Fruit fly (Drosophila melanogaster): ENCODE data around the gene Kul.

The Kul gene

dm6 chr3R:29749304-29750066 lies 23.9 kb downstream of the Kul start (continued):
- TF ChIP-seq E2f1 (GFP tag; IDR thresholded peaks at IDR 0.05) = no peak
- TF ChIP-seq trh (GFP tag; optimal IDR thresholded peaks at IDR 0.05) = no peak
- TF ChIP-seq CG34224 (GFP tag; IDR thresholded peaks at IDR 0.05; ENCODE audit: partially characterized antibody) = no peak
- TF ChIP-seq CG11504 (tag; optimal IDR thresholded peaks at IDR 0.05) = no peak
- no peak for TF ChIP-seq lab (GFP tag; optimal IDR thresholded peaks at IDR 0.05)
- TF ChIP-seq Six4 (GFP tag; optimal IDR thresholded peaks at IDR 0.05) = no peak
- TF ChIP-seq luna (GFP tag; optimal IDR thresholded peaks at IDR 0.05) = no peak
- peak; percentile 18 for TF ChIP-seq scrt (GFP tag; optimal IDR thresholded peaks at IDR 0.05)
- TF ChIP-seq CG1603 (tag; optimal IDR thresholded peaks at IDR 0.05) = no peak
- no peak for TF ChIP-seq trem (tag; optimal IDR thresholded peaks at IDR 0.05)
- no peak for TF ChIP-seq slp2 (GFP tag; optimal IDR thresholded peaks at IDR 0.05)
- TF ChIP-seq MTF-1 (GFP tag; optimal IDR thresholded peaks at IDR 0.05; ENCODE audit: borderline replicate concordance) = no peak
- no peak for TF ChIP-seq jing (GFP tag; optimal IDR thresholded peaks at IDR 0.05)
- TF ChIP-seq CG6854 (GFP tag; optimal IDR thresholded peaks at IDR 0.05) = no peak
- no peak for TF ChIP-seq vnd (GFP tag; IDR thresholded peaks at IDR 0.05; ENCODE audit: partially characterized antibody)
- no peak for TF ChIP-seq CG9932 (GFP tag; IDR thresholded peaks at IDR 0.05)
- peak; percentile 50; the same call in 1 of the 2 replicates for TF ChIP-seq Scr (GFP tag; IDR thresholded peaks at IDR 0.05; ENCODE audit: partially characterized antibody)
- no peak for TF ChIP-seq cwo (GFP tag; optimal IDR thresholded peaks at IDR 0.05)
- TF ChIP-seq Fer3 (tag; optimal IDR thresholded peaks at IDR 0.05) = no peak
- no peak for TF ChIP-seq CG32772 (GFP tag; IDR thresholded peaks at IDR 0.05)
- no peak for TF ChIP-seq CG11560 (tag; IDR thresholded peaks at IDR 0.05)
- TF ChIP-seq CG2129 (GFP tag; IDR thresholded peaks at IDR 0.05; ENCODE audit: partially characterized antibody) = no peak; the same call in 1 of the 2 replicates
- no peak for TF ChIP-seq CG34376 (GFP tag; optimal IDR thresholded peaks at IDR 0.05)
- TF ChIP-seq Spps (tag; optimal IDR thresholded peaks at IDR 0.05) = no peak
- TF ChIP-seq sisA (GFP tag; IDR thresholded peaks at IDR 0.05) = no peak
- TF ChIP-seq MESR4 (GFP tag; optimal IDR thresholded peaks at IDR 0.05) = peak; percentile 88
- no peak for TF ChIP-seq CG4404 (GFP tag; IDR thresholded peaks at IDR 0.05)
- no peak for TF ChIP-seq croc (GFP tag; conservative IDR thresholded peaks at IDR 0.05)
- peak; percentile 95 for TF ChIP-seq CG8478 (optimal IDR thresholded peaks at IDR 0.05)
- no peak for TF ChIP-seq CG10209 (GFP tag; optimal IDR thresholded peaks at IDR 0.05)
- TF ChIP-seq en (GFP tag; optimal IDR thresholded peaks at IDR 0.05) = no peak
- TF ChIP-seq pnt (GFP tag; optimal IDR thresholded peaks at IDR 0.05) = no peak
- TF ChIP-seq HLH4C (GFP tag; IDR thresholded peaks at IDR 0.05; ENCODE audit: partially characterized antibody) = 0 out of 3 replicates have a peak, but pooled peaks have one; percentile 3
- TF ChIP-seq CG14965 (GFP tag; optimal IDR thresholded peaks at IDR 0.05; ENCODE audit: borderline replicate concordance) = no peak
- no peak for TF ChIP-seq CG7745 (tag; optimal IDR thresholded peaks at IDR 0.05)
- TF ChIP-seq Aef1 (GFP tag; IDR thresholded peaks at IDR 0.05) = peak; percentile 16; the same call in 1 of the 3 replicates
- TF ChIP-seq phol (tag; optimal IDR thresholded peaks at IDR 0.05) = no peak
- no peak for TF ChIP-seq Fer1 (GFP tag; optimal IDR thresholded peaks at IDR 0.05)
- TF ChIP-seq crp (GFP tag; optimal IDR thresholded peaks at IDR 0.05) = no peak
- TF ChIP-seq sens-2 (GFP tag; IDR thresholded peaks at IDR 0.05) = no peak
- 0 out of 3 replicates have a peak, but pooled peaks have one; percentile 5 for TF ChIP-seq CG14860 (GFP tag; IDR thresholded peaks at IDR 0.05; ENCODE audit: partially characterized antibody)
- TF ChIP-seq CG12769 (tag; optimal IDR thresholded peaks at IDR 0.05) = no peak
- no peak for TF ChIP-seq CG18476 (GFP tag; optimal IDR thresholded peaks at IDR 0.05)
- no peak for TF ChIP-seq ash1 (GFP tag; optimal IDR thresholded peaks at IDR 0.05)
- no peak for TF ChIP-seq HLH54F (GFP tag; optimal IDR thresholded peaks at IDR 0.05)
- no peak for TF ChIP-seq corto (GFP tag; optimal IDR thresholded peaks at IDR 0.05)
- no peak for TF ChIP-seq ranshi (GFP tag; IDR thresholded peaks at IDR 0.05)
- no peak for TF ChIP-seq CG2199 (GFP tag; IDR thresholded peaks at IDR 0.05)
- no peak for TF ChIP-seq sim (GFP tag; IDR thresholded peaks at IDR 0.05)

All from whole organism, embryonic.